Worm (Caenorhabditis elegans): ENCODE data around the gene clc-29.

clc-29 gene

DNA sequence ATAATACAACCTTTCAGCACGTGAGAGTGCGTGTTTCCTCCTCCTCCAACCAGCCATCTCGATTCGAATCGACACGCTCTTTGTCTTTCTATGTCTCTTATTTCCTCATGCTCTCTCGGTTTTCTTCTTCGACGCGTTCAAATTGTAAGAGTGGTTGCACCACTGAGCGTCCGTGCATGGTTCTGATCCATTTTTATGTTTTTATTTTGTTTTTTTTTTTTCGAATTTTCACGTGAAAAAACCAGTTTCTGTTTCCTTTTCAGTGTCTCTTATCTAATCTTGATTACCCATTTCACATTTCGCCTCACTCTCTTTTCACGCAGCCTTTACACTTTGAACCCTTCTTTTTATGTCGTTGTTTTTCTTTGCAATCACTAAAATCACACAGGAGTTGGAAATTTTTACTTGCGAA is 23.1 kb upstream of the clc-29 start (continued):
- TF ChIP-seq F44E2.7 (GFP tag; IDR thresholded peaks at IDR 0.05) (no peak), nhr-77 (tag; optimal IDR thresholded peaks at IDR 0.05) (peak; percentile 6), spr-3 (GFP tag; optimal IDR thresholded peaks at IDR 0.05) (no peak), nhr-25 (tag; optimal IDR thresholded peaks at IDR 0.05; ENCODE audit: borderline replicate concordance, insufficient read depth) (no peak), ceh-28 (tag; optimal IDR thresholded peaks at IDR 0.05) (no peak), dmd-9 (GFP tag; IDR thresholded peaks at IDR 0.05) (no peak), ama-1 (optimal IDR thresholded peaks at IDR 0.05) (no peak), mes-2 (tag; optimal IDR thresholded peaks at IDR 0.05; ENCODE audit: poor library complexity, severe bottlenecking) (peak; percentile 20), nhr-76 (tag; optimal IDR thresholded peaks at IDR 0.05) (no peak), Y105C5A.15 (GFP tag; IDR thresholded peaks at IDR 0.05) (no peak), hmg-1.1 (GFP tag; IDR thresholded peaks at IDR 0.05) (0 out of 2 replicates have a peak, but pooled peaks have one; percentile 14), dpl-1 (GFP tag; optimal IDR thresholded peaks at IDR 0.05) (no peak), ceh-62 (tag; optimal IDR thresholded peaks at IDR 0.05) (no peak), lsy-2 (tag; optimal IDR thresholded peaks at IDR 0.05) (peak in 1 of 2 experiments; percentile 37), daf-16 (GFP tag; optimal IDR thresholded peaks at IDR 0.05) (no peak), daf-16 (tag; optimal IDR thresholded peaks at IDR 0.05) (peak; percentile 80), mep-1 (tag; optimal IDR thresholded peaks at IDR 0.05) (peak; percentile 55), nhr-48 (tag; optimal IDR thresholded peaks at IDR 0.05) (peak; percentile 36)

DNA sequence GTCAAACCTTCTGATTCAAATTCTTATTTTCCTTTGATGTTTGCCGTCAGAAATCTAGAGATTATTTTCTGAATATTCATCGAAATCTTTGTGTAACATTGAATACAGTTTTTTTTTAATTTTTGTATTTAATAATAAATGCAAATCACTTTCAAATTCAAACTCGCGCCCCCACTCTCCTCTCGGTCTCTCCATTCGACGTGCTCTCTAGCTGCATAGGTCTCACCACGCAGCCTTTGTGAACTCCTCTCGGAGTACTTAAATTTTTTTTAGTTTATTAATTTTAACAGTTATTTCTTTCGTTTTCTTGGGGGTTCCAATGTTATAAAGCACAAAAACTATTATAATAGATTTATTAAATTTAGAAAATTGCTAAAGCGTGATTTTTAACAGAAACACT is 22.5 kb upstream of the clc-29 start:
- TF ChIP-seq nhr-237 (tag; optimal IDR thresholded peaks at IDR 0.05) (no peak), mes-2 (tag; optimal IDR thresholded peaks at IDR 0.05; ENCODE audit: poor library complexity, severe bottlenecking) (peak; percentile 24), lin-15B (tag; optimal IDR thresholded peaks at IDR 0.05) (no peak), dpl-1 (GFP tag; optimal IDR thresholded peaks at IDR 0.05) (peak; percentile 37), hmg-1.1 (GFP tag; IDR thresholded peaks at IDR 0.05) (no peak)

DNA sequence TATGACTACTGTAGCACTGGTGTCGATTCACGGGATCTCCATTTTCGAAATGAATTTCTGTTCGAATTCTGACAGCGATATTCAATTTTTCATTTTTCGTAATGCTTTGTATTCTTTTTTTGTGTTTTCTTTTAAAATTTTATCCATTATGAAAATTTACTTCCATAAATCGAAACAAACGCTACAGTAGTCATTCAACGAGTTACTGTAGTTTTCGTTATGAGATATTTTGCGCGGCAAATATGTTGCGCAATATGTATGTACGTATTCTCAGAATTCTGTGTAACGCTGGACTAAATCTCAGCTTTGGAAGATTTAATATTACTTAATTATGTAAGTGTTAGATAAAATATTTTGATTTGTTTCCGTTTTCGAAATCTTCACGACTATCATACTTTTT is 21.4 kb upstream of the clc-29 start:
- TF ChIP-seq Y48G9A.11 (GFP tag; IDR thresholded peaks at IDR 0.05) (no peak), dmd-8 (GFP tag; IDR thresholded peaks at IDR 0.05) (no peak), mes-2 (tag; optimal IDR thresholded peaks at IDR 0.05; ENCODE audit: poor library complexity, severe bottlenecking) (no peak)

DNA sequence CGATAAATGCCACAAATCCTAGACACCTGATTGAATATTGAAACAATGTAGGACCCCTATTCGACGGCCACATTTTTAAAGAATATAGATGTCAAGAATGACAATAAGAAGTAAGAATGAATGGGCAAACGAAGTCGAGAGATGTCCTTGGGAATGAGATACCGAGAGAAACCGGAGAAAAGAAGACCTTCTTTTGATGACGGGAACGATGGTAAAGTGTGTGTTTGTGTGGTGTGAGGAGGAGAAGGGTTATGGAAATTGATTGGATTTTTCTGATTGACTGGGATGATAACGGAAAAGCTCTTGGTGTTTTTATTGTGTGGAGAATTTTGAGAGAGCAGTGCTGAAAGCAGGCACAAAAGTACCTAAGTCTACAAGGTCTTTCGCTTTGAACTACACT is 20.9 kb upstream of the clc-29 start, which contains the start of gene R05D3.9:
R05D3.9 (minus strand) TSS at position 101 of the 400 bp plus-strand sequence.
- TF ChIP-seq madf-9 (GFP tag; conservative IDR thresholded peaks at IDR 0.05) (no peak), aly-2 (tag; optimal IDR thresholded peaks at IDR 0.05) (no peak), Y105C5A.15 (GFP tag; IDR thresholded peaks at IDR 0.05) (no peak), F44E2.7 (GFP tag; IDR thresholded peaks at IDR 0.05) (no peak), nhr-11 (tag; optimal IDR thresholded peaks at IDR 0.05) (no peak), daf-16 (GFP tag; optimal IDR thresholded peaks at IDR 0.05) (no peak), daf-16 (tag; optimal IDR thresholded peaks at IDR 0.05) (no peak)

DNA sequence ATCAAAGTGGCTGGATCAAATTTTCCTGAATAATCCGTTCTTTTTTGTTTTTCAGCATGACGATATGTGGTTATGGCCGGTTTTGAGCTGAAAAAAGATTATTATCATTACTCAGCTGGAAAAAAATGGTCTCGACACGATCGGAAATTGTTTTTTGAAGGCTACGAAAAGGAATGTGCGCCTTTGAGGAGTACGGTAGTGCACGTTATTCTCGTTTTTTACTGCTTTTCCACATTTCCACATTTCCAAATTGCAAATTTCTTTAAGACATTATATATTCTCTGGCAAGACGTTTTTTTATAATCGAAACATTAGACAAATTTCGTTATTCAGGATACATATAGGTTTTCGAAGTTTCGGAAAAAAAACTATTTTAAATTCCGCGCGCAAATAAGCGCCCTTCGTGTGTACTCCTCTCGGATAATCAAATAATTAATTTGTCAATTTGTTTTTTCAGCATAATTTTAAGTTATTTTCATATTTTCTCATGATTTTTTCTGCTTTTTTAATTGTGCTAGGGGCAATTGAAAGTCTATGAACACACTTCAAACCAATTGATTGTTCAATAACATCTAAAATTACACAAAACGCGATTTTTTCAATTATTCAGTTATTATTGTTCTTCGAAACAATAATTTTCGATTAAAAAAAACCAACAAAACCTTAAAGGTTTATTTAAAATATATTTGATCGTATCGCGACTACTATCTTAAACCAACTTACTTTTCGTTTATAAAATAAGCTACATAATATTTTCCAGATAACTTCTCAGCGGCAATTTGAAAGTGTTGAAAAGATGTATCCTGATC is 15.7 kb upstream of the clc-29 start, which contains the start of gene R05D3.3:
R05D3.3 (plus strand) TSS at position 759 of the 809 bp plus-strand sequence.
- TF ChIP-seq daf-19 (GFP tag; conservative IDR thresholded peaks at IDR 0.05) = no peak
- peak; percentile 83 for TF ChIP-seq aha-1 (tag)
- TF ChIP-seq zfp-2 (tag; optimal IDR thresholded peaks at IDR 0.05) = no peak
- no peak for TF ChIP-seq lin-1 (GFP tag; IDR thresholded peaks at IDR 0.05)
- TF ChIP-seq dpl-1 (GFP tag; optimal IDR thresholded peaks at IDR 0.05) = peak; percentile 25
- no peak for TF ChIP-seq egl-27 (tag; optimal IDR thresholded peaks at IDR 0.05)
- TF ChIP-seq gei-8 (GFP tag; optimal IDR thresholded peaks at IDR 0.05) = no peak
- no peak for TF ChIP-seq spr-3 (GFP tag; optimal IDR thresholded peaks at IDR 0.05)
- no peak for TF ChIP-seq ceh-82 (tag; optimal IDR thresholded peaks at IDR 0.05)
